Fruit fly (Drosophila melanogaster) whole organism, adult: ENCODE results near the gene CG15357.
A peak's percentile ranks its signal among the peaks of the same experiment; 100 is the strongest.

Experiments used
- CG11617 ChIP-seq: fragments of 200-800 bp; sonication (Bioruptor generic); optimal IDR thresholded peaks from 2 replicates; lab custom pipeline; 2017; ENCODE audit warnings: mild to moderate bottlenecking, missing biosample characterization, missing genetic modification reagents, missing genetic modification characterization
- CG12768 ChIP-seq: fragments of 200-800 bp; sonication (Bioruptor generic); optimal IDR thresholded peaks from 2 replicates; lab custom pipeline; 2017; ENCODE audit warnings: missing biosample characterization, missing genetic modification characterization, mild to moderate bottlenecking, moderate library complexity, missing genetic modification reagents
- CG14711 ChIP-seq: fragments of 200-800 bp; sonication (Bioruptor generic); optimal IDR thresholded peaks from 2 replicates; lab custom pipeline; 2018; ENCODE audit warnings: missing biosample characterization, mild to moderate bottlenecking, missing genetic modification characterization, moderate library complexity
- CG1620 ChIP-seq: fragments of 200-800 bp; sonication (Bioruptor generic); optimal IDR thresholded peaks from 2 replicates; lab custom pipeline; 2016; ENCODE audit warnings: missing biosample characterization, missing genetic modification characterization
- CG33017 ChIP-seq: fragments of 200-800 bp; sonication (Bioruptor generic); optimal IDR thresholded peaks from 2 replicates; lab custom pipeline; 2018; ENCODE audit warnings: missing biosample characterization, mild to moderate bottlenecking, missing genetic modification characterization, moderate library complexity
- CG5204 ChIP-seq: fragments of 200-800 bp; sonication (Bioruptor generic); optimal IDR thresholded peaks from 2 replicates; lab custom pipeline; 2016; ENCODE audit warnings: missing biosample characterization, missing genetic modification characterization
- CG7045 ChIP-seq: fragments of 200-800 bp; sonication (Bioruptor generic); optimal IDR thresholded peaks from 2 replicates; lab custom pipeline; 2017; ENCODE audit warnings: missing biosample characterization, mild to moderate bottlenecking, missing genetic modification characterization
- CG7101 ChIP-seq: fragments of 200-800 bp; sonication (Bioruptor generic); optimal IDR thresholded peaks from 2 replicates; lab custom pipeline; 2018; ENCODE audit warnings: missing biosample characterization, mild to moderate bottlenecking, missing genetic modification characterization, moderate library complexity
- Clk ChIP-seq: fragments of 200-800 bp; sonication (Bioruptor generic); optimal IDR thresholded peaks from 2 replicates; lab custom pipeline; 2017; ENCODE audit warnings: missing biosample characterization, missing genetic modification characterization
- Crg-1 ChIP-seq: fragments of 200-800 bp; sonication (Bioruptor generic); optimal IDR thresholded peaks from 2 replicates; lab custom pipeline; 2016; ENCODE audit warnings: missing biosample characterization, missing genetic modification characterization
- Hr96 ChIP-seq: fragments of 200-800 bp; sonication (Bioruptor generic); optimal IDR thresholded peaks from 2 replicates; lab custom pipeline; 2016; ENCODE audit warnings: missing biosample characterization, missing genetic modification characterization
- Mnt ChIP-seq: fragments of 200-800 bp; sonication (Bioruptor generic); optimal IDR thresholded peaks from 2 replicates; lab custom pipeline; 2016; ENCODE audit warnings: missing biosample characterization, mild to moderate bottlenecking, missing genetic modification characterization
- bab1 ChIP-seq: fragments of 200-800 bp; sonication (Bioruptor generic); optimal IDR thresholded peaks from 3 replicates; lab custom pipeline; 2019; ENCODE audit warnings: missing biosample characterization, mild to moderate bottlenecking, missing genetic modification characterization, moderate library complexity
- cic ChIP-seq: fragments of 200-800 bp; sonication (Bioruptor generic); optimal IDR thresholded peaks from 2 replicates; lab custom pipeline; 2017; ENCODE audit warnings: missing biosample characterization, mild to moderate bottlenecking, missing genetic modification characterization, moderate library complexity
- cnc ChIP-seq, 2 experiments: fragments of >200 bp; optimal IDR thresholded peaks; 2 replicates each; lab custom pipeline; 2017
- kay ChIP-seq: fragments of 200-800 bp; sonication (Bioruptor generic); peaks from one replicate; lab custom pipeline; 2016; ENCODE audit warnings: missing biosample characterization, missing genetic modification characterization, borderline replicate concordance
- ovo ChIP-seq: fragments of 200-800 bp; sonication (Bioruptor generic); optimal IDR thresholded peaks from 2 replicates; lab custom pipeline; 2016; ENCODE audit warnings: missing biosample characterization, missing genetic modification characterization
- pad ChIP-seq: fragments of 200-800 bp; sonication (Bioruptor generic); optimal IDR thresholded peaks from 3 replicates; lab custom pipeline; 2017; ENCODE audit warnings: missing biosample characterization, missing genetic modification characterization, mild to moderate bottlenecking, moderate library complexity, missing genetic modification reagents
- tj ChIP-seq: fragments of 200-800 bp; sonication (Bioruptor generic); optimal IDR thresholded peaks from 3 replicates; lab custom pipeline; 2017; ENCODE audit warnings: missing biosample characterization, mild to moderate bottlenecking, missing genetic modification characterization, moderate library complexity
- toe ChIP-seq: fragments of 200-800 bp; sonication (Bioruptor generic); optimal IDR thresholded peaks from 2 replicates; lab custom pipeline; 2016; ENCODE audit warnings: missing biosample characterization, missing genetic modification characterization

CG15357 gene

DNA sequence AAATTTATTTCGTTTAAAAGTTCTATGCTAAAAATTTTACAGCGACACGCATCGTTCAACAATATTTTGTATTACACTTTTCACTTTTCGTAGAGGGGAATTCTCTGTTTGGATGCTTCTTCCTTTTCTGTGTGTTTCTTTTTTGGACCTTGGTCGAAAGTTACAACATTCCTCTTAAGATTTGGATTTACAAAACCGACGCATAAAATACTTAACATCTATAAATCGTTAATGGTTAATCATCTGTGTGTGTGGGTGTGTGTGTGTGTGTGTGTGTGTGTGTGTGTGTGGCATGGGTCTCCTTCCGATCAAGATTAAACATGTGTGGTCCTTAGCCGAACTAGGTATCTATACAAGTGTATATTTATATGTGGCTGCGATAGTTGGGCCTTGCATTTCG lies 30.0 kb upstream of the CG15357 start:
- TF ChIP-seq Hr96 (GFP tag; lab: Kevin White, UChicago): no peak
- TF ChIP-seq ovo (GFP tag; lab: Kevin White, UChicago): no peak
- TF ChIP-seq CG12768 (GFP tag; lab: Kevin White, UChicago): no peak
- no peak for TF ChIP-seq CG1620
- no peak for TF ChIP-seq bab1 (GFP tag; lab: Kevin White, UChicago)
- no peak for TF ChIP-seq tj (GFP tag; lab: Kevin White, UChicago)
- no peak for TF ChIP-seq Crg-1
- TF ChIP-seq cnc (optimal IDR thresholded peaks at IDR 0.05; lab: Kevin White, UChicago): no peak
- TF ChIP-seq toe (GFP tag; lab: Kevin White, UChicago): no peak
- TF ChIP-seq CG7101: no peak
- TF ChIP-seq kay (GFP tag; lab: Kevin White, UChicago): no peak
- TF ChIP-seq CG11617 (GFP tag; lab: Kevin White, UChicago): no peak

DNA sequence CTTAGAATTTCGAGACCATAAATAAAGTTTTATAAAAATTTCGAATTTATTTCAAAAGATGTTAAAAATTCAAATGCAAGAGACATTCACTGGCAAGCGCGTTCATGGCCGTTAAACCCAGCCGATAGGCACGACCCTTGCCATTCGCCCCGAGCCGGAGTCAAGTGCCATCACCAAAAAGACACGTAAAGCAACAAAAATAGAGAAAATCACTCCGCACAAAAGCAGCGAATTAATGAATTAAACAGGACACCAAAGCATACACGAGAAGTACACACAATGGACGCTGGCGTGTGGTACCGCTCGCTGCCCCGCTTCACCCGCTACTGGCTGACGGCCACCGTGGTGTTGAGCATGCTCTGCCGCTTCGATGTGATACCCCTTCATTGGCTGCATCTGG lies 28.4 kb upstream of the CG15357 start, which contains the start of gene Der-1:
Gene Der-1 (plus strand): TSS at position 1 of the 400 bp plus-strand sequence.
- no peak for TF ChIP-seq Clk (GFP tag; lab: Kevin White, UChicago)
- no peak for TF ChIP-seq kay (GFP tag; lab: Kevin White, UChicago)
- TF ChIP-seq CG1620: peak; percentile 4
- TF ChIP-seq CG7101: peak; percentile 4
- TF ChIP-seq Mnt (GFP tag; lab: Kevin White, UChicago): peak; percentile 3
- TF ChIP-seq cnc (optimal IDR thresholded peaks at IDR 0.05; lab: Kevin White, UChicago): no peak
- no peak for TF ChIP-seq toe (GFP tag; lab: Kevin White, UChicago)
- no peak for TF ChIP-seq ovo (GFP tag; lab: Kevin White, UChicago)
- TF ChIP-seq bab1 (GFP tag; lab: Kevin White, UChicago): peak; percentile 7
- no peak for TF ChIP-seq CG12768 (GFP tag; lab: Kevin White, UChicago)
- TF ChIP-seq cic (GFP tag; lab: Kevin White, UChicago): no peak
- no peak for TF ChIP-seq Hr96 (GFP tag; lab: Kevin White, UChicago)
- no peak for TF ChIP-seq pad (GFP tag; lab: Kevin White, UChicago)
- no peak for TF ChIP-seq CG7045 (GFP tag; lab: Kevin White, UChicago)
- peak; percentile 14 for TF ChIP-seq Crg-1

DNA sequence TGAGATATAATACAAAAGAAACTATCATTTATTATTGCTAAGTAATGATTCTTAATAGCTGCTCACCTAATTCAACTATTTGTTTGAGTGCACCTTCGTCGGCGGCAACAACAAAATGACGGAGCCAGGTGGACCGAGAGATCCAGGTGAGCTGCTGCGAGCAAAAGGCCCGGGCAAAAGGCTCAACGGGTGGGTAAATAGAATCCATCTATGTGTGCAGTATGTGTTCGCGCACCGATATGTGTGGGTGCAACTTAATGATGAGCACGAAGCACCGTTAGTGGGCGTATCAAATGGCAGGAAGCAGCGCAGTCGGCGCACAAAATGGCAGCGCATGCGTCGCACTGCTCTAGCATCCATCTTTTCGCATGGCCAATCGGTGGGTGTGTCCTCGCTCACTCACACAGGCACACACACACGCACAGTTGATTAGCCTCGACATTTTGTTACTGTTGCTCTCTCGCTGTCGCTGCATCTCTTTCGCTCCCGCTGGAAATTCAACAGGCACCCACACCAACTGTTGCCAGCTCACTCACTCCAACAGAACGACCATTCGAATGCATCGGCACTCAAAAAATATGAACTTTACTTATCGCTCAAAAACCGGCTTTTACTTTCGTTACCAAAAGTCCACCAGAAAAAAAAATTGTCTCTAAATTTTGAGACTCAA lies 27.1 kb upstream of the CG15357 start:
- TF ChIP-seq ovo (GFP tag; lab: Kevin White, UChicago) (peak; percentile 9), Clk (GFP tag; lab: Kevin White, UChicago) (no peak)

DNA sequence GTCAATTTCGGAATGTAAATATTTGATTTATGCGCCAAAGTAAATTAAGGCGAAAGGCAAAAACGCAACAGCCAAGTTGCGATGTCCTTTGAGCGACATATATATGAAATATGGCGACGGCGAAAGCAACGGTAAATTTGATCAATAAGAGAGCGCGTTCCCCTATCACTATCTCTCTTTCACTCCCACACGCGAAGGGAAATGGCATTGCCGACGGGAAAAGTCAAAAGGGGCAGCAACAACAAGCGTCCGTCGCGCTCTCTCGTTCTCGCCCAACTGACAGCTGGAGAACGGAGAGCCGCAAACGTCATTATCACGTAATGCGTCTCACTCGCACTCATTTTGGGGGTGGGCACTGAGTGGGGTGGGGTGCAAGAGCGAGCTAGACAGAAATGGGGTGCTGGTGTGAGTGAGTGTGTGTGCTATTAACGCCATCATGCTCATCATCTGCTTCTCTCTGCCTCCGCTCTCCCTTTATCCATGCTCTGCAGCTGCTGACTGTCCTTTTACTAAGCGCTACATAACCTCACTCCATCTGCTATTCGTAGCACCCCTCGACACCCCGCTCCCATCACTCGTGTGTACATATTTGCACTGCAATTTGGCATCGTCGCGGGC lies 24.9 kb upstream of the CG15357 start, which contains the start of gene erm:
Gene erm (minus strand): TSS at position 51 of the 618 bp plus-strand sequence.
- TF ChIP-seq CG7045 (GFP tag; lab: Kevin White, UChicago): peak; percentile 57
- peak; percentile 63 for TF ChIP-seq Clk (GFP tag; lab: Kevin White, UChicago)
- TF ChIP-seq Mnt (GFP tag; lab: Kevin White, UChicago): no peak
- TF ChIP-seq Hr96 (GFP tag; lab: Kevin White, UChicago): peak; percentile 40
- no peak for TF ChIP-seq bab1 (GFP tag; lab: Kevin White, UChicago)
- peak; percentile 47 for TF ChIP-seq Crg-1
- TF ChIP-seq CG7101: peak; percentile 23
- TF ChIP-seq ovo (GFP tag; lab: Kevin White, UChicago): no peak
- peak; percentile 61 for TF ChIP-seq CG12768 (GFP tag; lab: Kevin White, UChicago)
- peak; percentile 42 for TF ChIP-seq pad (GFP tag; lab: Kevin White, UChicago)

DNA sequence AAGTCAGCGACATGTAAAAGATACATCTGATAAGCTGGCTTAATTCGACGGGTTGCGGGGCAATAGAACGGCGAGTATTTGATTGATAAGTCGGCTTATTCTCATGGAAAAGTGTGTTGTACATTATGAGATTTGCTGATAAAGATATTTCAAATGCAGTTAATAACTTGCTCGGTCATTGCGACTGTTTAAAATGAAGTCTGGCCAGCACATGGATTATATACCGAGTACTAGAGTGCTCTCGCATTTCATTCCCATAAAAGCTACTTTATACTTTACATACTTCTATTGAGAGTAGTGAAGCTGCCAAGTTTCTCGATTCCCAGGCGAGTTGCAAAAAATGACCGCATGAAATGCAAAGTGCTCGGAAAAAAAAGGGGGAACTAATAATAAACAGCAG lies 22.4 kb upstream of the CG15357 start:
- TF ChIP-seq bab1 (GFP tag; lab: Kevin White, UChicago): no peak
- no peak for TF ChIP-seq CG5204
- TF ChIP-seq toe (GFP tag; lab: Kevin White, UChicago): no peak
- no peak for TF ChIP-seq Mnt (GFP tag; lab: Kevin White, UChicago)
- no peak for TF ChIP-seq cnc (optimal IDR thresholded peaks at IDR 0.05; lab: Kevin White, UChicago)
- no peak for TF ChIP-seq CG1620
- no peak for TF ChIP-seq kay (GFP tag; lab: Kevin White, UChicago)
- no peak for TF ChIP-seq CG33017 (tag; lab: Kevin White, UChicago)
- TF ChIP-seq tj (GFP tag; lab: Kevin White, UChicago): no peak
- TF ChIP-seq CG7045 (GFP tag; lab: Kevin White, UChicago): no peak
- no peak for TF ChIP-seq cic (GFP tag; lab: Kevin White, UChicago)
- no peak for TF ChIP-seq CG7101
- no peak for TF ChIP-seq ovo (GFP tag; lab: Kevin White, UChicago)

DNA sequence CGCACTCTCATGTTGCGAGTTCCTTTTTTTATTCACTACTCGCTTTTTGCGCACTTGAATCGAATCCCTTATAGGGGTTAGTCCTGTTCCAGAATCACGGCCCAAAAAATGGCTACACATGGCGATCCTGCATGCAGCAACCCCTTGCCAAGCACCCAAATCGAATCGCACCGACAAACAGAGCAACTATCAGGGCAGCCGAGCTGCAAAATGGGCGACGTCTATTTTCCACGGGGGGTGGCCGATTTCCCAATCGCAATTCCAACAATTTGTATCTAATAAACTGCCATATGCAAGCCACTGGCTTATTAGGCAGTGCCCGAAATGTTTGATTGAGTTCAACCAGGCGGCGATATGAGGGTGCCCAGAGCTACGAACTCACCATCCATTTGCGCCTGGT lies 21.8 kb upstream of the CG15357 start:
- TF ChIP-seq toe (GFP tag; lab: Kevin White, UChicago) (no peak), Crg-1 (no peak), ovo (GFP tag; lab: Kevin White, UChicago) (no peak), CG5204 (no peak), CG7045 (GFP tag; lab: Kevin White, UChicago) (no peak), Mnt (GFP tag; lab: Kevin White, UChicago) (no peak), cnc (optimal IDR thresholded peaks at IDR 0.05; lab: Kevin White, UChicago) (no peak), CG12768 (GFP tag; lab: Kevin White, UChicago) (no peak), CG11617 (GFP tag; lab: Kevin White, UChicago) (no peak), Clk (GFP tag; lab: Kevin White, UChicago) (no peak), CG14711 (tag; lab: Kevin White, UChicago) (no peak), bab1 (GFP tag; lab: Kevin White, UChicago) (no peak), CG1620 (no peak), Hr96 (GFP tag; lab: Kevin White, UChicago) (no peak), kay (GFP tag; lab: Kevin White, UChicago) (no peak), CG7101 (no peak)
